Fruit fly (Drosophila melanogaster): Measurements from ENCODE around the gene CG12259.

CG12259 gene

DNA sequence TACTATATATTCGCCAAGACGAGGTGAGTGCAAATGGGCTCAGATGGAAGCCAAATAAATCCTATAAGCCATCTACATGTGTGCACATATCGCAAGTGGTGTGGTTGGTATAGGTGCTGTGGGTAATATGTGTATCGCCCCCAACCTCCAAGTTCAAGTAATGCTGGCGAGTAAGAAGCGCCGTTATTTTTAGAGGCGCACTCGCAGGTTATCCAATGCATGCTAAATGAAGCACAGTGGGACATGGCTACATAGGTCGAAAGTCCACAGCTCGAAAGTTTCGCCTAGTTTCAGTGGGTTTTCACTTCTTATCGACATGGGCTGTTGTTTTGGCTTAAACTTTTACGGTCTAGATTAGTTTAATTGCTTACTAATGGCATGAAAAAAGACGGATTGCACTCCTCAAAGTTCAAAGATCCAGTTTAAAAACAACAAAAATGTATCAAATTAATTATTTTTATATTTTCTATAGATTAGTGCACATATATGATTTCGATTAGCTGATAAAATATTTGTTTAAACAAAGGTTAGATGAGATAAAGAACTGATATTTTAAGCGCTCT is 5.2 kb upstream of the CG12259 start (continued):
- TF ChIP-seq sens (GFP tag) = peak; percentile 71
- TF ChIP-seq Drgx (GFP tag; IDR thresholded peaks at IDR 0.05) = 0 out of 2 replicates have a peak, but pooled peaks have one; percentile 6
- peak; percentile 64 for TF ChIP-seq Ets65A (GFP tag)

- no peak for TF ChIP-seq Atf-2 (GFP tag; optimal IDR thresholded peaks at IDR 0.05)
- no peak for TF ChIP-seq Opbp (GFP tag; IDR thresholded peaks at IDR 0.05; ENCODE audit: partially characterized antibody)
- TF ChIP-seq gsb (GFP tag; IDR thresholded peaks at IDR 0.05) = no peak
- no peak for TF ChIP-seq CG3838 (GFP tag; optimal IDR thresholded peaks at IDR 0.05)
- no peak for TF ChIP-seq esg (GFP tag; conservative IDR thresholded peaks at IDR 0.05)
- no peak for TF ChIP-seq ash1 (GFP tag; optimal IDR thresholded peaks at IDR 0.05)
- TF ChIP-seq CG34224 (GFP tag; IDR thresholded peaks at IDR 0.05; ENCODE audit: partially characterized antibody) = 0 out of 3 replicates have a peak, but pooled peaks have one; percentile 16
- TF ChIP-seq GATAe (GFP tag; conservative IDR thresholded peaks at IDR 0.05) = no peak
- no peak for TF ChIP-seq CG4282 (GFP tag; optimal IDR thresholded peaks at IDR 0.05)
- TF ChIP-seq CG11695 (GFP tag; IDR thresholded peaks at IDR 0.05) = no peak
- no peak for TF ChIP-seq CG42726 (GFP tag; IDR thresholded peaks at IDR 0.05; ENCODE audit: partially characterized antibody)
- TF ChIP-seq CG43689 (GFP tag; IDR thresholded peaks at IDR 0.05) = 0 out of 2 replicates have a peak, but pooled peaks have one; percentile 6
- peak; percentile 45 for TF ChIP-seq sens (GFP tag)
- no peak for TF ChIP-seq nmo (GFP tag; optimal IDR thresholded peaks at IDR 0.05)
- TF ChIP-seq unpg (GFP tag; optimal IDR thresholded peaks at IDR 0.05) = no peak
- TF ChIP-seq CG4424 (GFP tag; optimal IDR thresholded peaks at IDR 0.05) = no peak
- TF ChIP-seq HmgD (GFP tag; optimal IDR thresholded peaks at IDR 0.05) = no peak
- TF ChIP-seq Jarid2 (GFP tag; optimal IDR thresholded peaks at IDR 0.05) = peak; percentile 17
- no peak for TF ChIP-seq psq (GFP tag; optimal IDR thresholded peaks at IDR 0.05)
- TF ChIP-seq chinmo (GFP tag; IDR thresholded peaks at IDR 0.05; ENCODE audit: partially characterized antibody) = peak; percentile 73; the same call in 3 of the 4 replicates
- no peak for TF ChIP-seq Six4 (GFP tag; optimal IDR thresholded peaks at IDR 0.05)
- TF ChIP-seq pita (GFP tag; optimal IDR thresholded peaks at IDR 0.05) = no peak
- TF ChIP-seq usp (GFP tag; optimal IDR thresholded peaks at IDR 0.05) = no peak
- TF ChIP-seq trem (tag; optimal IDR thresholded peaks at IDR 0.05) = no peak
- TF ChIP-seq dysf (GFP tag; IDR thresholded peaks at IDR 0.05) = no peak; the same call in 2 of the 3 replicates
- no peak for TF ChIP-seq Atf6 (GFP tag; IDR thresholded peaks at IDR 0.05)
- TF ChIP-seq exex (tag; optimal IDR thresholded peaks at IDR 0.05) = peak; percentile 92
- peak; percentile 28 for TF ChIP-seq CG2678 (tag; optimal IDR thresholded peaks at IDR 0.05)
- TF ChIP-seq repo (GFP tag; optimal IDR thresholded peaks at IDR 0.05) = no peak
- peak; percentile 4 for TF ChIP-seq Hmr (GFP tag; optimal IDR thresholded peaks at IDR 0.05)
- TF ChIP-seq pros (GFP tag; optimal IDR thresholded peaks at IDR 0.05) = no peak
- TF ChIP-seq HHEX (GFP tag; optimal IDR thresholded peaks at IDR 0.05) = peak; percentile 16
- TF ChIP-seq CG1603 (tag; optimal IDR thresholded peaks at IDR 0.05) = no peak
- no peak for TF ChIP-seq chm (GFP tag; IDR thresholded peaks at IDR 0.05)
- TF ChIP-seq tgo (GFP tag; IDR thresholded peaks at IDR 0.05) = no peak
- TF ChIP-seq Rfx (GFP tag; IDR thresholded peaks at IDR 0.05) = 0 out of 2 replicates have a peak, but pooled peaks have one; percentile 4
- TF ChIP-seq crp (GFP tag; optimal IDR thresholded peaks at IDR 0.05) = no peak
- 0 out of 2 replicates have a peak, but pooled peaks have one; percentile 26 for TF ChIP-seq dati (GFP tag; IDR thresholded peaks at IDR 0.05)
- no peak for TF ChIP-seq ab (GFP tag; optimal IDR thresholded peaks at IDR 0.05)
- peak; percentile 21; the same call in 1 of the 3 replicates for TF ChIP-seq CG34422 (GFP tag; IDR thresholded peaks at IDR 0.05)
- TF ChIP-seq mam (GFP tag; optimal IDR thresholded peaks at IDR 0.05) = no peak
- TF ChIP-seq Sox102F (GFP tag; optimal IDR thresholded peaks at IDR 0.05) = no peak
- no peak for TF ChIP-seq Elba2 (GFP tag; optimal IDR thresholded peaks at IDR 0.05)
- TF ChIP-seq Rx (GFP tag; IDR thresholded peaks at IDR 0.05) = no peak
These were observed 4.4 kb upstream of the CG12259 start, which contains the start of gene mino for dm6 chr3R:27925000-27925970. Gene mino (plus strand): TSS chr3R:27925191.

All from whole organism, embryonic.